Worm (Caenorhabditis elegans): ENCODE measurements around the gene nuo-4.

DNA sequence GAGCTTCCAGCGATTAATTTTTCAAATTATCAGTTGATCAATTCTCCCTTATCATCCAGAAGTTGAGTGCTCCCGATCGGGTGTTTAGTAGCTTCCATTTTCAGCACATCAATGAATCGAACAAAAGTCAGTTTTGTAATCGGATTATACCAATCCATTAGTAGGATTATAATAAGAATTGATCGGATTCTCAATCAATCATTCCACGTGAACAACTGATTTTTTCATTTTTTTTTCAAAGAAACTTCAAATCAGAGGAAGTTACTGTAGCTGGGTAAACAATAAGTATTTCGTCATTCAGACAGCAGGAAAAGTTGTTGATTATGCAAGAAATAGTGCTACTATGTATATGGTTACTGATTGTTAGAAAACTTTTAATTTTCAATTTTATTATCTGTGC, 51.8 kb downstream of the nuo-4 start:
- TF ChIP-seq unc-62 (GFP tag; optimal IDR thresholded peaks at IDR 0.05) = no peak
- TF ChIP-seq snpc-4 (tag; optimal IDR thresholded peaks at IDR 0.05) = no peak
- TF ChIP-seq unc-39 (tag; optimal IDR thresholded peaks at IDR 0.05) = no peak
- no peak for TF ChIP-seq ceh-82 (tag; optimal IDR thresholded peaks at IDR 0.05)
- TF ChIP-seq pha-4 (tag; optimal IDR thresholded peaks at IDR 0.05) = no peak
- TF ChIP-seq aly-2 (tag; optimal IDR thresholded peaks at IDR 0.05) = no peak
- TF ChIP-seq ztf-11 (tag; optimal IDR thresholded peaks at IDR 0.05) = no peak
- no peak for TF ChIP-seq ceh-16 (tag; optimal IDR thresholded peaks at IDR 0.05)
- no peak for TF ChIP-seq fos-1 (tag; optimal IDR thresholded peaks at IDR 0.05)
- TF ChIP-seq nhr-77 (tag; optimal IDR thresholded peaks at IDR 0.05) = no peak
- no peak for TF ChIP-seq mml-1 (tag; optimal IDR thresholded peaks at IDR 0.05)

All from whole organism, L3 larva.